Worm (Caenorhabditis elegans) whole organism, mixed stage, embryonic: ENCODE results near the gene nsy-7.

Experiments
- ceh-39 ChIP-seq: fragments of 150-350 bp; optimal IDR thresholded peaks from 2 replicates; lab custom pipeline; 2014; ENCODE audit warnings: missing biosample characterization, missing genetic modification characterization
- ceh-43 ChIP-seq: fragments of 200-800 bp; sonication (Bioruptor generic); optimal IDR thresholded peaks from 2 replicates; lab custom pipeline; 2018; ENCODE audit warnings: mild to moderate bottlenecking, missing genetic modification characterization, moderate library complexity, missing compliant biosample characterization
- ces-1 ChIP-seq: fragments of 150-350 bp; optimal IDR thresholded peaks from 2 replicates; lab custom pipeline; 2014; ENCODE audit warnings: missing biosample characterization, missing genetic modification reagents, missing genetic modification characterization
- cnd-1 ChIP-seq: fragments of 200-800 bp; sonication (Bioruptor generic); optimal IDR thresholded peaks from 2 replicates; lab custom pipeline; 2018; ENCODE audit warnings: mild to moderate bottlenecking, missing genetic modification characterization, missing compliant biosample characterization
- elt-3 ChIP-seq: fragments of 150-350 bp; optimal IDR thresholded peaks from 2 replicates; lab custom pipeline; 2014; ENCODE audit warnings: missing biosample characterization, missing genetic modification characterization
- flh-1 ChIP-seq: fragments of 200-800 bp; sonication (Bioruptor generic); optimal IDR thresholded peaks from 2 replicates; lab custom pipeline; 2018; ENCODE audit warnings: mild to moderate bottlenecking, missing genetic modification characterization, moderate library complexity, missing compliant biosample characterization
- ham-2 ChIP-seq: fragments of 200-800 bp; sonication (Bioruptor generic); optimal IDR thresholded peaks from 2 replicates; lab custom pipeline; 2018; ENCODE audit warnings: mild to moderate bottlenecking, missing genetic modification characterization, missing compliant biosample characterization
- hlh-1 ChIP-seq: fragments of 150-350 bp; optimal IDR thresholded peaks from 2 replicates; lab custom pipeline; 2014; ENCODE audit warnings: missing biosample characterization, missing genetic modification reagents, missing genetic modification characterization
- lin-13 ChIP-seq: fragments of 150-350 bp; optimal IDR thresholded peaks from 2 replicates; lab custom pipeline; 2014; ENCODE audit warnings: missing biosample characterization, missing genetic modification characterization
- lin-32 ChIP-seq: fragments of 200-800 bp; sonication (Bioruptor generic); optimal IDR thresholded peaks from 2 replicates; lab custom pipeline; 2018; ENCODE audit warnings: mild to moderate bottlenecking, missing genetic modification characterization, missing compliant biosample characterization
- mab-5 ChIP-seq: fragments of 150-350 bp; optimal IDR thresholded peaks from 2 replicates; lab custom pipeline; 2014; ENCODE audit warnings: missing biosample characterization, missing genetic modification characterization
- mep-1 ChIP-seq: fragments of 150-350 bp; optimal IDR thresholded peaks from 2 replicates; lab custom pipeline; 2017; ENCODE audit warnings: missing biosample characterization, missing genetic modification reagents, missing genetic modification characterization, inconsistent platforms
- nhr-2 ChIP-seq: fragments of 150-350 bp; optimal IDR thresholded peaks from 2 replicates; lab custom pipeline; 2014; ENCODE audit warnings: missing biosample characterization, missing genetic modification characterization
- pha-4 ChIP-seq: fragments of 150-350 bp; optimal IDR thresholded peaks from 2 replicates; lab custom pipeline; 2018; ENCODE audit warnings: missing biosample characterization, missing genetic modification reagents, missing genetic modification characterization
- unc-62 ChIP-seq: fragments of 150-350 bp; optimal IDR thresholded peaks from 2 replicates; lab custom pipeline; 2014; ENCODE audit warnings: missing biosample characterization, missing genetic modification reagents, missing genetic modification characterization
- ztf-11 ChIP-seq: fragments of 150-350 bp; optimal IDR thresholded peaks from 2 replicates; lab custom pipeline; 2014; ENCODE audit warnings: missing biosample characterization, missing genetic modification characterization

nsy-7 gene

ce11 chrIV:8042897-8043296, 43.6 kb downstream of the nsy-7 start:
- no peak for TF ChIP-seq hlh-1 (tag; lab: Kevin White, UChicago)
- no peak for TF ChIP-seq elt-3
- TF ChIP-seq, all 35 proteins: peak for 0

- TF ChIP-seq pha-4 (tag; lab: Kevin White, UChicago) (no peak), ceh-39 (tag; lab: Kevin White, UChicago) (no peak), lin-13 (tag; lab: Kevin White, UChicago) (no peak), nhr-2 (tag; lab: Kevin White, UChicago) (no peak), mep-1 (tag; lab: Kevin White, UChicago) (no peak), flh-1 (no peak), ztf-11 (no peak), lin-32 (GFP tag; lab: Kevin White, UChicago) (no peak), ceh-43 (GFP tag; lab: Kevin White, UChicago) (no peak)
Measured at ce11 chrIV:8042005-8042404, 44.4 kb downstream of the nsy-7 start.

ce11 chrIV:8040610-8041317, 45.7 kb downstream of the nsy-7 start:
- no peak for TF ChIP-seq mab-5 (tag; lab: Kevin White, UChicago)
- no peak for TF ChIP-seq lin-32 (GFP tag; lab: Kevin White, UChicago)
- peak; percentile 84 for TF ChIP-seq ces-1 (GFP tag; lab: Kevin White, UChicago)
- TF ChIP-seq mep-1 (tag; lab: Kevin White, UChicago) = no peak
- no peak for TF ChIP-seq ham-2 (GFP tag; lab: Kevin White, UChicago)

- peak; percentile 9 for TF ChIP-seq unc-62 (GFP tag; lab: Kevin White, UChicago)
- TF ChIP-seq ham-2 (GFP tag; lab: Kevin White, UChicago) = no peak
Measured at ce11 chrIV:8036492-8036891, 50.0 kb downstream of the nsy-7 start.

ce11 chrIV:8034182-8034581, 52.3 kb downstream of the nsy-7 start:
- TF ChIP-seq cnd-1 (tag; lab: Kevin White, UChicago) = no peak
- TF ChIP-seq, all 35 proteins: peak for 0
